Worm (Caenorhabditis elegans) whole organism, L4/young adult: Measurements from ENCODE around the gene txt-11.

Source experiments
- W03F9.2 ChIP-seq: fragments of 150-350 bp; optimal IDR thresholded peaks from 2 replicates; lab custom pipeline; 2014; ENCODE audit warnings: missing biosample characterization, missing genetic modification characterization
- dao-5 ChIP-seq: sonication (generic microtip); optimal IDR thresholded peaks from 2 replicates; lab custom pipeline; 2016; ENCODE audit warnings: missing genotype, missing genetic modification characterization, moderate library complexity, missing compliant biosample characterization
- him-1 ChIP-seq: sonication (generic microtip); optimal IDR thresholded peaks from 2 replicates; lab custom pipeline; 2016; ENCODE audit warnings: missing genotype, missing genetic modification reagents, missing genetic modification characterization, missing compliant biosample characterization

DNA sequence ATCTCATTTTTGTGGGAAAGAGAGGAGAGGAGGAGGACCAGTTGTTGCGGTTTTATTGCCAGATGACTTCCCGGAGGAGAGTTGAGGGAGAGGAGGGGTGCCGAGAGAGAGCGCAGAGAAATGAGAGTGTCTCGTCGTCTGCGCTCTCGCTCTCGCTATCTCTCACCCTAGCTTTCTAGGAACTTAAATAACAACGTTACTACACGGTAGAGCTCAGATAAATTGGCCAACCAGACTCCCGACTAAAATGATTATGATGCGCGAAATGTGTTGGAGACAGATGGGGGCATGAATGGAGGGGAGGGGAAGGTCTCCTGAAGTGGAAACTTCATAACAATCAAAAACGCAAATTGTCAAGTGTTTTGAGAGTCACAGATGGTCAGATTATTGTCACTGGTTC lies 41.5 kb downstream of the txt-11 start:
- TF ChIP-seq him-1 (tag; lab: Kevin White, UChicago) (no peak), dao-5 (tag; lab: Kevin White, UChicago) (no peak), W03F9.2 (no peak)
